4 worm cellular contexts compared by ENCODE assay signal in genomic region chrIV:6556624-6557368, ce11.
TF ChIP-seq lines count a peak whose summit lies in the region.

Gene try-3, plus strand, starts transcription at chrIV:6557155.

TF ChIP-seq in whole organism, L2 larva, 48 proteins besides CTCF, POLR2A, EP300 and RAD21 (continues in another document):
- TF ChIP-seq fos-1 (tag; optimal IDR thresholded peaks at IDR 0.05; lab: Kevin White, UChicago) = peak; percentile 33
- peak; percentile 19 for TF ChIP-seq nhr-25 (tag; optimal IDR thresholded peaks at IDR 0.05; lab: Kevin White, UChicago)
- peak; percentile 12 for TF ChIP-seq blmp-1 (tag; optimal IDR thresholded peaks at IDR 0.05; lab: Kevin White, UChicago; ENCODE audit: insufficient read depth)
- TF ChIP-seq nhr-21 (tag; optimal IDR thresholded peaks at IDR 0.05; lab: Kevin White, UChicago) = peak; percentile 15
- TF ChIP-seq elt-1 (tag; optimal IDR thresholded peaks at IDR 0.05; lab: Kevin White, UChicago) = no peak
- TF ChIP-seq sem-4 (tag; optimal IDR thresholded peaks at IDR 0.05; lab: Kevin White, UChicago) = no peak
- no peak for TF ChIP-seq nhr-6 (tag; optimal IDR thresholded peaks at IDR 0.05; lab: Kevin White, UChicago)
- TF ChIP-seq sma-3 (GFP tag; optimal IDR thresholded peaks at IDR 0.05; lab: Kevin White, UChicago) = peak; percentile 64
- peak; percentile 24 for TF ChIP-seq Y55F3AM.14 (GFP tag; optimal IDR thresholded peaks at IDR 0.05; lab: Kevin White, UChicago)
- peak; percentile 73 for TF ChIP-seq nhr-129 (tag; optimal IDR thresholded peaks at IDR 0.05; lab: Kevin White, UChicago)
- peak; percentile 34 for TF ChIP-seq ztf-4 (tag; optimal IDR thresholded peaks at IDR 0.05; lab: Kevin White, UChicago)
- no peak for TF ChIP-seq mbf-1 (tag; optimal IDR thresholded peaks at IDR 0.05; lab: Kevin White, UChicago)
- peak; percentile 70 for TF ChIP-seq sma-9 (GFP tag; optimal IDR thresholded peaks at IDR 0.05; lab: Kevin White, UChicago)
- TF ChIP-seq sma-9 (tag; optimal IDR thresholded peaks at IDR 0.05; lab: Kevin White, UChicago) = no peak
- peak; percentile 61 for TF ChIP-seq F13H6.1 (tag; optimal IDR thresholded peaks at IDR 0.05; lab: Kevin White, UChicago)
- TF ChIP-seq lin-11 (tag; optimal IDR thresholded peaks at IDR 0.05; lab: Kevin White, UChicago) = peak; percentile 56
- TF ChIP-seq egl-27 (tag; optimal IDR thresholded peaks at IDR 0.05; lab: Kevin White, UChicago) = peak; percentile 21
- peak in 1 of 2 experiments; percentile 60 for TF ChIP-seq mdl-1 (tag; optimal IDR thresholded peaks at IDR 0.05; lab: Kevin White, UChicago)
- no peak for TF ChIP-seq unc-39 (tag; optimal IDR thresholded peaks at IDR 0.05; lab: Kevin White, UChicago)
- TF ChIP-seq zag-1 (tag; optimal IDR thresholded peaks at IDR 0.05; lab: Kevin White, UChicago) = peak; percentile 26
- TF ChIP-seq unc-55 (GFP tag; optimal IDR thresholded peaks at IDR 0.05; lab: Kevin White, UChicago) = peak; percentile 69
- peak; percentile 44 to 70 for TF ChIP-seq lsy-2 (tag; optimal IDR thresholded peaks at IDR 0.05; lab: Kevin White, UChicago)
- TF ChIP-seq crh-2 (tag; optimal IDR thresholded peaks at IDR 0.05; lab: Kevin White, UChicago) = peak; percentile 78

TF ChIP-seq in whole organism, L4 larva, 104 proteins besides CTCF, POLR2A, EP300 and RAD21 (continues in another document):
- TF ChIP-seq aly-2 (tag; optimal IDR thresholded peaks at IDR 0.05; lab: Kevin White, UChicago) (no peak), ceh-62 (tag; optimal IDR thresholded peaks at IDR 0.05; lab: Kevin White, UChicago) (no peak), dmd-8 (GFP tag; IDR thresholded peaks at IDR 0.05; lab: Robert Waterston, UW) (peak; percentile 73; the same call in 1 of the 2 replicates), dmd-9 (GFP tag; IDR thresholded peaks at IDR 0.05; lab: Robert Waterston, UW) (peak; percentile 64; the same call in 1 of the 2 replicates), nhr-6 (tag; optimal IDR thresholded peaks at IDR 0.05; lab: Kevin White, UChicago) (no peak), saeg-2 (GFP tag; IDR thresholded peaks at IDR 0.05; lab: Robert Waterston, UW) (no peak), lim-7 (GFP tag; IDR thresholded peaks at IDR 0.05; lab: Robert Waterston, UW) (peak; percentile 97), madf-5 (GFP tag; IDR thresholded peaks at IDR 0.05; lab: Robert Waterston, UW) (peak in 1 of 2 experiments; percentile 82; a peak in 1 of 4 replicates), snpc-1.2 (GFP tag; IDR thresholded peaks at IDR 0.05; lab: Robert Waterston, UW) (peak; percentile 98), mxl-3 (GFP tag; optimal IDR thresholded peaks at IDR 0.05; lab: Kevin White, UChicago) (peak; percentile 49), daf-16 (GFP tag; optimal IDR thresholded peaks at IDR 0.05; lab: Kevin White, UChicago) (peak; percentile 0 to 45), daf-16 (tag; optimal IDR thresholded peaks at IDR 0.05; lab: Kevin White, UChicago) (peak; percentile 79), ceh-44 (GFP tag; IDR thresholded peaks at IDR 0.05; lab: Robert Waterston, UW) (peak; percentile 91; the same call in 1 of the 2 replicates), ceh-20 (GFP tag; IDR thresholded peaks at IDR 0.05; lab: Robert Waterston, UW) (peak; percentile 60; the same call in 1 of the 2 replicates), zfp-3 (GFP tag; conservative IDR thresholded peaks at IDR 0.05; lab: Robert Waterston, UW) (no peak), nhr-41 (GFP tag; IDR thresholded peaks at IDR 0.05; lab: Robert Waterston, UW) (peak; percentile 30; the same call in 1 of the 2 replicates), nhr-76 (tag; optimal IDR thresholded peaks at IDR 0.05; lab: Kevin White, UChicago) (no peak), ceh-82 (tag; optimal IDR thresholded peaks at IDR 0.05; lab: Kevin White, UChicago) (no peak), snpc-4 (tag; optimal IDR thresholded peaks at IDR 0.05; lab: Kevin White, UChicago) (no peak), nhr-25 (tag; optimal IDR thresholded peaks at IDR 0.05; lab: Kevin White, UChicago; ENCODE audit: borderline replicate concordance, insufficient read depth) (no peak), nhr-28 (tag; optimal IDR thresholded peaks at IDR 0.05; lab: Kevin White, UChicago) (peak; percentile 52), egl-27 (tag; optimal IDR thresholded peaks at IDR 0.05; lab: Kevin White, UChicago) (no peak), lin-15B (tag; optimal IDR thresholded peaks at IDR 0.05; lab: Kevin White, UChicago) (no peak)

TF ChIP-seq in whole organism, late embryonic, 69 proteins besides CTCF, POLR2A, EP300 and RAD21 (continues in another document):
- TF ChIP-seq ets-4 (tag; optimal IDR thresholded peaks at IDR 0.05; lab: Kevin White, UChicago) (no peak), ref-2 (tag; optimal IDR thresholded peaks at IDR 0.05; lab: Kevin White, UChicago) (peak; percentile 43), ceh-24 (tag; optimal IDR thresholded peaks at IDR 0.05; lab: Kevin White, UChicago) (no peak), hlh-30 (tag; optimal IDR thresholded peaks at IDR 0.05; lab: Kevin White, UChicago; ENCODE audit: insufficient read depth) (no peak), pag-3 (tag; optimal IDR thresholded peaks at IDR 0.05; lab: Kevin White, UChicago; ENCODE audit: borderline replicate concordance) (no peak), ceh-48 (tag; optimal IDR thresholded peaks at IDR 0.05; lab: Kevin White, UChicago) (no peak), ahr-1 (tag; optimal IDR thresholded peaks at IDR 0.05; lab: Kevin White, UChicago) (peak; percentile 16), ceh-34 (tag; optimal IDR thresholded peaks at IDR 0.05; lab: Kevin White, UChicago) (peak; percentile 24), rnt-1 (tag; optimal IDR thresholded peaks at IDR 0.05; lab: Kevin White, UChicago) (no peak), che-1 (tag; optimal IDR thresholded peaks at IDR 0.05; lab: Kevin White, UChicago) (peak; percentile 59), nhr-232 (tag; optimal IDR thresholded peaks at IDR 0.05; lab: Kevin White, UChicago) (peak; percentile 53), lim-6 (tag; optimal IDR thresholded peaks at IDR 0.05; lab: Kevin White, UChicago) (no peak), ceh-2 (tag; optimal IDR thresholded peaks at IDR 0.05; lab: Kevin White, UChicago) (no peak), ceh-19 (GFP tag; optimal IDR thresholded peaks at IDR 0.05; lab: Kevin White, UChicago) (peak; percentile 52), ztf-16 (tag; optimal IDR thresholded peaks at IDR 0.05; lab: Kevin White, UChicago) (peak; percentile 67), dmd-4 (tag; optimal IDR thresholded peaks at IDR 0.05; lab: Kevin White, UChicago; ENCODE audit: borderline replicate concordance) (no peak), F13H6.1 (tag; optimal IDR thresholded peaks at IDR 0.05; lab: Kevin White, UChicago) (no peak), ttx-3 (tag; optimal IDR thresholded peaks at IDR 0.05; lab: Kevin White, UChicago) (peak; percentile 42), lin-11 (tag; optimal IDR thresholded peaks at IDR 0.05; lab: Kevin White, UChicago) (peak; percentile 56), pax-1 (tag; optimal IDR thresholded peaks at IDR 0.05; lab: Kevin White, UChicago) (no peak), ceh-31 (tag; optimal IDR thresholded peaks at IDR 0.05; lab: Kevin White, UChicago) (peak; percentile 71), unc-3 (GFP tag; conservative IDR thresholded peaks at IDR 0.05; lab: Robert Waterston, UW) (peak; percentile 43; the same call in 1 of the 2 replicates), unc-3 (tag; optimal IDR thresholded peaks at IDR 0.05; lab: Kevin White, UChicago) (peak; percentile 31), mec-3 (tag; optimal IDR thresholded peaks at IDR 0.05; lab: Kevin White, UChicago; ENCODE audit: borderline replicate concordance) (no peak), T23F11.4 (GFP tag; optimal IDR thresholded peaks at IDR 0.05; lab: Kevin White, UChicago) (peak; percentile 60)

TF ChIP-seq in whole organism, mixed stage, embryonic, 35 proteins besides CTCF, POLR2A, EP300 and RAD21 (continues in another document):
- TF ChIP-seq cnd-1 (tag; optimal IDR thresholded peaks at IDR 0.05; lab: Kevin White, UChicago) (peak; percentile 81), sem-2 (GFP tag; optimal IDR thresholded peaks at IDR 0.05; lab: Kevin White, UChicago) (peak; percentile 74), ham-2 (GFP tag; optimal IDR thresholded peaks at IDR 0.05; lab: Kevin White, UChicago) (no peak), ceh-39 (tag; optimal IDR thresholded peaks at IDR 0.05; lab: Kevin White, UChicago) (no peak), unc-62 (GFP tag; optimal IDR thresholded peaks at IDR 0.05; lab: Kevin White, UChicago) (no peak), snpc-4 (tag; optimal IDR thresholded peaks at IDR 0.05; lab: Kevin White, UChicago) (no peak), lsy-2 (tag; optimal IDR thresholded peaks at IDR 0.05; lab: Kevin White, UChicago) (peak; percentile 11), M03D4.4 (tag; optimal IDR thresholded peaks at IDR 0.05; lab: Kevin White, UChicago) (peak; percentile 75), mls-2 (tag; optimal IDR thresholded peaks at IDR 0.05; lab: Kevin White, UChicago) (peak; percentile 78), drap-1 (GFP tag; optimal IDR thresholded peaks at IDR 0.05; lab: Kevin White, UChicago) (peak; percentile 77), bed-3 (GFP tag; optimal IDR thresholded peaks at IDR 0.05; lab: Kevin White, UChicago) (peak; percentile 47), zip-8 (tag; optimal IDR thresholded peaks at IDR 0.05; lab: Kevin White, UChicago) (no peak), tbx-8 (GFP tag; optimal IDR thresholded peaks at IDR 0.05; lab: Kevin White, UChicago) (peak; percentile 36), unc-120 (tag; optimal IDR thresholded peaks at IDR 0.05; lab: Kevin White, UChicago; ENCODE audit: poor library complexity, severe bottlenecking) (peak; percentile 87), nhr-12 (tag; optimal IDR thresholded peaks at IDR 0.05; lab: Kevin White, UChicago) (no peak), blmp-1 (tag; optimal IDR thresholded peaks at IDR 0.05; lab: Kevin White, UChicago) (no peak), nhr-76 (tag; optimal IDR thresholded peaks at IDR 0.05; lab: Kevin White, UChicago) (no peak), nhr-2 (tag; optimal IDR thresholded peaks at IDR 0.05; lab: Kevin White, UChicago) (no peak), elt-1 (tag; optimal IDR thresholded peaks at IDR 0.05; lab: Kevin White, UChicago; ENCODE audit: borderline replicate concordance, insufficient read depth) (no peak), pha-4 (tag; optimal IDR thresholded peaks at IDR 0.05; lab: Kevin White, UChicago) (no peak), flh-1 (GFP tag; optimal IDR thresholded peaks at IDR 0.05; lab: Kevin White, UChicago) (peak; percentile 49), mep-1 (tag; optimal IDR thresholded peaks at IDR 0.05; lab: Kevin White, UChicago) (peak; percentile 1), unc-39 (tag; optimal IDR thresholded peaks at IDR 0.05; lab: Kevin White, UChicago) (no peak), elt-3 (tag; optimal IDR thresholded peaks at IDR 0.05; lab: Kevin White, UChicago) (no peak), ces-1 (GFP tag; optimal IDR thresholded peaks at IDR 0.05; lab: Kevin White, UChicago) (peak; percentile 27), ztf-11 (tag; optimal IDR thresholded peaks at IDR 0.05; lab: Kevin White, UChicago) (no peak), ceh-83 (GFP tag; optimal IDR thresholded peaks at IDR 0.05; lab: Kevin White, UChicago) (peak; percentile 86), nhr-28 (tag; optimal IDR thresholded peaks at IDR 0.05; lab: Kevin White, UChicago) (no peak), lin-32 (GFP tag; optimal IDR thresholded peaks at IDR 0.05; lab: Kevin White, UChicago) (peak; percentile 39)
